Worm (Caenorhabditis elegans): Measurements from ENCODE around the gene tag-131.
A peak's percentile ranks its signal among the peaks of the same experiment; 100 is the strongest.

tag-131 gene

ce11 chrIII:4278203-4278602 is 39.3 kb upstream of the tag-131 start:
- TF ChIP-seq unc-39 (tag; optimal IDR thresholded peaks at IDR 0.05), result no peak
- TF ChIP-seq pha-4 (tag; optimal IDR thresholded peaks at IDR 0.05), result no peak
- TF ChIP-seq lin-39 (tag; optimal IDR thresholded peaks at IDR 0.05), result no peak
- no peak for TF ChIP-seq zag-1 (tag; optimal IDR thresholded peaks at IDR 0.05)
- no peak for TF ChIP-seq ztf-4 (tag; optimal IDR thresholded peaks at IDR 0.05)
- TF ChIP-seq lsy-12 (tag; optimal IDR thresholded peaks at IDR 0.05), result no peak
- no peak for TF ChIP-seq fkh-2 (tag; optimal IDR thresholded peaks at IDR 0.05)
- TF ChIP-seq elt-3 (tag; optimal IDR thresholded peaks at IDR 0.05), result no peak
- no peak for TF ChIP-seq unc-62 (GFP tag; optimal IDR thresholded peaks at IDR 0.05)
- TF ChIP-seq mml-1 (tag; optimal IDR thresholded peaks at IDR 0.05), result no peak
- no peak for TF ChIP-seq nhr-12 (tag; optimal IDR thresholded peaks at IDR 0.05)
- no peak for TF ChIP-seq nhr-43 (tag; optimal IDR thresholded peaks at IDR 0.05; ENCODE audit: poor library complexity, severe bottlenecking)
- TF ChIP-seq egl-27 (tag; optimal IDR thresholded peaks at IDR 0.05), result no peak
- TF ChIP-seq nhr-237 (tag; optimal IDR thresholded peaks at IDR 0.05), result no peak

- TF ChIP-seq nfya-1 (tag; optimal IDR thresholded peaks at IDR 0.05; ENCODE audit: insufficient read depth), result no peak
- no peak for TF ChIP-seq ztf-11 (tag; optimal IDR thresholded peaks at IDR 0.05)
- TF ChIP-seq unc-62 (GFP tag; optimal IDR thresholded peaks at IDR 0.05), result no peak
- TF ChIP-seq nhr-11 (tag; optimal IDR thresholded peaks at IDR 0.05), result no peak
- TF ChIP-seq fkh-2 (tag; optimal IDR thresholded peaks at IDR 0.05), result no peak
- no peak for TF ChIP-seq skn-1 (tag; optimal IDR thresholded peaks at IDR 0.05)
- TF ChIP-seq ZK546.5 (tag; optimal IDR thresholded peaks at IDR 0.05), result no peak
- no peak for TF ChIP-seq snpc-4 (tag; optimal IDR thresholded peaks at IDR 0.05)
- TF ChIP-seq lin-39 (tag; optimal IDR thresholded peaks at IDR 0.05), result peak; percentile 23
- no peak for TF ChIP-seq nhr-237 (tag; optimal IDR thresholded peaks at IDR 0.05)
- no peak for TF ChIP-seq lsy-12 (tag; optimal IDR thresholded peaks at IDR 0.05)
- no peak for TF ChIP-seq zag-1 (tag; optimal IDR thresholded peaks at IDR 0.05)
- TF ChIP-seq eor-1 (tag; optimal IDR thresholded peaks at IDR 0.05), result no peak
- TF ChIP-seq ama-1 (optimal IDR thresholded peaks at IDR 0.05), result peak; percentile 7
- TF ChIP-seq ceh-9 (tag; optimal IDR thresholded peaks at IDR 0.05), result no peak
- peak; percentile 2 for TF ChIP-seq mdl-1 (tag; optimal IDR thresholded peaks at IDR 0.05)
- TF ChIP-seq nhr-76 (tag; optimal IDR thresholded peaks at IDR 0.05), result no peak
- no peak for TF ChIP-seq pqm-1 (tag; optimal IDR thresholded peaks at IDR 0.05)
- TF ChIP-seq elt-3 (tag; optimal IDR thresholded peaks at IDR 0.05), result peak in 1 of 3 experiments; percentile 45
- no peak for TF ChIP-seq fkh-10 (GFP tag; optimal IDR thresholded peaks at IDR 0.05)
- TF ChIP-seq fos-1 (tag; optimal IDR thresholded peaks at IDR 0.05), result no peak
- no peak for TF ChIP-seq unc-39 (tag; optimal IDR thresholded peaks at IDR 0.05)
- TF ChIP-seq lin-15B (tag; optimal IDR thresholded peaks at IDR 0.05), result no peak
- no peak for TF ChIP-seq R02D3.7 (tag; optimal IDR thresholded peaks at IDR 0.05)
- TF ChIP-seq nhr-23 (tag; optimal IDR thresholded peaks at IDR 0.05), result peak; percentile 44
- TF ChIP-seq ceh-28 (tag; optimal IDR thresholded peaks at IDR 0.05), result no peak
- no peak for TF ChIP-seq nhr-28 (tag; optimal IDR thresholded peaks at IDR 0.05)
- TF ChIP-seq nhr-43 (tag; optimal IDR thresholded peaks at IDR 0.05; ENCODE audit: poor library complexity, severe bottlenecking), result no peak
- no peak for TF ChIP-seq nhr-67 (tag; optimal IDR thresholded peaks at IDR 0.05)
- TF ChIP-seq daf-12 (tag; optimal IDR thresholded peaks at IDR 0.05), result no peak
- no peak for TF ChIP-seq nhr-77 (tag; optimal IDR thresholded peaks at IDR 0.05)
- TF ChIP-seq pha-4 (tag; optimal IDR thresholded peaks at IDR 0.05), result peak; percentile 38
- TF ChIP-seq ceh-82 (tag; optimal IDR thresholded peaks at IDR 0.05), result no peak
- peak; percentile 41 for TF ChIP-seq nhr-25 (tag; optimal IDR thresholded peaks at IDR 0.05)
Measured at ce11 chrIII:4280215-4281173, 37.0 kb upstream of the tag-131 start, which contains the start of gene sup-26. Gene sup-26 (minus strand): TSS chrIII:4280224.

- TF ChIP-seq lin-39 (tag; optimal IDR thresholded peaks at IDR 0.05) (peak; percentile 95), fkh-10 (GFP tag; optimal IDR thresholded peaks at IDR 0.05) (peak; percentile 87), skn-1 (tag; optimal IDR thresholded peaks at IDR 0.05) (no peak), nhr-67 (tag; optimal IDR thresholded peaks at IDR 0.05) (no peak), elt-3 (tag; optimal IDR thresholded peaks at IDR 0.05) (peak in 1 of 3 experiments; percentile 6), fkh-2 (tag; optimal IDR thresholded peaks at IDR 0.05) (no peak), nhr-25 (tag; optimal IDR thresholded peaks at IDR 0.05) (peak; percentile 99), daf-12 (tag; optimal IDR thresholded peaks at IDR 0.05) (peak; percentile 64), lin-15B (tag; optimal IDR thresholded peaks at IDR 0.05) (peak; percentile 85), tbx-2 (tag; optimal IDR thresholded peaks at IDR 0.05) (peak; percentile 97), eor-1 (tag; optimal IDR thresholded peaks at IDR 0.05) (no peak), unc-62 (GFP tag; optimal IDR thresholded peaks at IDR 0.05) (peak; percentile 98), nhr-77 (tag; optimal IDR thresholded peaks at IDR 0.05) (peak; percentile 35), pha-4 (tag; optimal IDR thresholded peaks at IDR 0.05) (peak; percentile 97), jun-1 (tag; optimal IDR thresholded peaks at IDR 0.05) (peak; percentile 97), nhr-76 (tag; optimal IDR thresholded peaks at IDR 0.05) (peak; percentile 14), egl-27 (tag; optimal IDR thresholded peaks at IDR 0.05) (peak; percentile 72), sea-2 (GFP tag; optimal IDR thresholded peaks at IDR 0.05) (peak; percentile 77), snpc-4 (tag; optimal IDR thresholded peaks at IDR 0.05) (peak; percentile 89), pqm-1 (tag; optimal IDR thresholded peaks at IDR 0.05) (peak; percentile 74), ama-1 (optimal IDR thresholded peaks at IDR 0.05) (peak; percentile 62), unc-39 (tag; optimal IDR thresholded peaks at IDR 0.05) (no peak), ztf-11 (tag; optimal IDR thresholded peaks at IDR 0.05) (no peak), R02D3.7 (tag; optimal IDR thresholded peaks at IDR 0.05) (peak; percentile 85), nhr-237 (tag; optimal IDR thresholded peaks at IDR 0.05) (no peak), ZK546.5 (tag; optimal IDR thresholded peaks at IDR 0.05) (peak; percentile 27), ceh-16 (tag; optimal IDR thresholded peaks at IDR 0.05) (peak; percentile 37), ceh-28 (tag; optimal IDR thresholded peaks at IDR 0.05) (peak; percentile 96), zag-1 (tag; optimal IDR thresholded peaks at IDR 0.05) (peak; percentile 75)
Measured at ce11 chrIII:4281955-4282618, 35.4 kb upstream of the tag-131 start.

Data from whole organism, L3 larva.